Worm (Caenorhabditis elegans) whole organism, L1 larva: ENCODE measurements around the gene lgc-48.

Source experiments
- F16B12.6 ChIP-seq: fragments of 150-350 bp; optimal IDR thresholded peaks from 2 replicates; lab custom pipeline; 2014; ENCODE audit warnings: missing biosample characterization, missing genetic modification characterization
- Y116A8C.19 ChIP-seq: sonication (generic microtip); optimal IDR thresholded peaks from 2 replicates; lab custom pipeline; 2016; ENCODE audit warnings: missing compliant biosample characterization, missing genetic modification characterization, borderline replicate concordance
- aly-2 ChIP-seq: fragments of 150-350 bp; optimal IDR thresholded peaks from 2 replicates; lab custom pipeline; 2014; ENCODE audit warnings: missing biosample characterization, missing genetic modification characterization
- blmp-1 ChIP-seq: fragments of 150-350 bp; optimal IDR thresholded peaks from 2 replicates; lab custom pipeline; 2014; ENCODE audit warnings: missing biosample characterization, missing genetic modification characterization
- ces-1 ChIP-seq: fragments of 150-350 bp; optimal IDR thresholded peaks from 2 replicates; lab custom pipeline; 2014; ENCODE audit warnings: missing biosample characterization, missing genetic modification reagents, missing genetic modification characterization
- dsc-1 ChIP-seq: sonication (generic microtip); optimal IDR thresholded peaks from 2 replicates; lab custom pipeline; 2016; ENCODE audit warnings: mild to moderate bottlenecking, missing genetic modification characterization, missing compliant biosample characterization
- egl-13 ChIP-seq: sonication (generic microtip); optimal IDR thresholded peaks from 2 replicates; lab custom pipeline; 2016; ENCODE audit warnings: missing genotype, missing genetic modification reagents, missing genetic modification characterization, missing compliant biosample characterization
- ets-5 ChIP-seq: fragments of 200-800 bp; sonication (Bioruptor generic); IDR thresholded peaks from 2 replicates; pipeline ENCODE4 v1.3.6; 2022; ENCODE audit warnings: missing genetic modification characterization, missing compliant biosample characterization
- fkh-10 ChIP-seq: sonication (generic microtip); optimal IDR thresholded peaks from 2 replicates; lab custom pipeline; 2017; ENCODE audit warnings: missing biosample characterization, missing genetic modification reagents, missing genetic modification characterization
- fkh-4 ChIP-seq: sonication (generic microtip); optimal IDR thresholded peaks from 2 replicates; lab custom pipeline; 2016; ENCODE audit warnings: missing compliant biosample characterization, missing genetic modification characterization, borderline replicate concordance
- fos-1 ChIP-seq: fragments of 150-350 bp; optimal IDR thresholded peaks from 2 replicates; lab custom pipeline; 2014; ENCODE audit warnings: missing biosample characterization, missing genetic modification characterization
- grh-1 ChIP-seq: fragments of 200-800 bp; sonication (Bioruptor generic); IDR thresholded peaks from 2 replicates; pipeline ENCODE4 v1.3.6; 2022; ENCODE audit warnings: missing genetic modification reagents, missing genetic modification characterization, missing compliant biosample characterization
- hlh-17 ChIP-seq: fragments of 200-800 bp; sonication (Bioruptor generic); optimal IDR thresholded peaks from 2 replicates; lab custom pipeline; 2018; ENCODE audit warnings: missing genetic modification characterization, mild to moderate bottlenecking, missing compliant biosample characterization, moderate library complexity, borderline replicate concordance
- hpl-2 ChIP-seq: fragments of 150-350 bp; optimal IDR thresholded peaks from 2 replicates; lab custom pipeline; 2014; ENCODE audit warnings: missing biosample characterization, missing genetic modification reagents, missing genetic modification characterization
- irx-1 ChIP-seq: sonication (generic microtip); optimal IDR thresholded peaks from 2 replicates; lab custom pipeline; 2016; ENCODE audit warnings: missing genetic modification characterization, missing compliant biosample characterization
- jun-1 ChIP-seq: fragments of 150-350 bp; optimal IDR thresholded peaks from 2 replicates; lab custom pipeline; 2014; ENCODE audit warnings: missing biosample characterization, missing genetic modification reagents, missing genetic modification characterization
- lin-13 ChIP-seq: fragments of 150-350 bp; optimal IDR thresholded peaks from 2 replicates; lab custom pipeline; 2014; ENCODE audit warnings: missing biosample characterization, missing genetic modification reagents, missing genetic modification characterization
- lin-14 ChIP-seq: fragments of 200-800 bp; sonication (Bioruptor generic); optimal IDR thresholded peaks from 2 replicates; lab custom pipeline; 2018; ENCODE audit warnings: mild to moderate bottlenecking, missing genetic modification characterization, moderate library complexity, missing compliant biosample characterization
- lin-35 ChIP-seq, 2 experiments: fragments of 150-350 bp; optimal IDR thresholded peaks; 2 replicates each; lab custom pipeline; 2014; ENCODE audit warnings: missing biosample characterization in 2 of 2, missing genetic modification characterization in 2 of 2, missing genetic modification reagents in 2 of 2
- lin-39 ChIP-seq: fragments of 150-350 bp; optimal IDR thresholded peaks from 2 replicates; lab custom pipeline; 2014; ENCODE audit warnings: missing biosample characterization, missing genetic modification reagents, missing genetic modification characterization
- lsy-2 ChIP-seq, 2 experiments: fragments of 150-350 bp; optimal IDR thresholded peaks; 2 replicates each; lab custom pipeline; 2014; ENCODE audit warnings: missing biosample characterization in 2 of 2, missing genetic modification characterization in 2 of 2
- mdl-1 ChIP-seq, 2 experiments: fragments of 150-350 bp; optimal IDR thresholded peaks; 2 replicates each; lab custom pipeline; 2014 to 2017; ENCODE audit warnings: missing biosample characterization in 2 of 2, missing genetic modification characterization in 2 of 2, inconsistent platforms in 1 of 2
- mef-2 ChIP-seq: fragments of 150-350 bp; optimal IDR thresholded peaks from 2 replicates; lab custom pipeline; 2014; ENCODE audit warnings: missing biosample characterization, missing genetic modification characterization
- mep-1 ChIP-seq: fragments of 150-350 bp; optimal IDR thresholded peaks from 2 replicates; lab custom pipeline; 2014; ENCODE audit warnings: missing biosample characterization, missing genetic modification characterization
- nhr-11 ChIP-seq: fragments of 150-350 bp; optimal IDR thresholded peaks from 2 replicates; lab custom pipeline; 2014; ENCODE audit warnings: missing biosample characterization, missing genetic modification characterization
- nhr-12 ChIP-seq: sonication (generic microtip); optimal IDR thresholded peaks from 2 replicates; lab custom pipeline; 2017; ENCODE audit warnings: missing biosample characterization, missing genetic modification characterization
- nhr-71 ChIP-seq: sonication (generic microtip); optimal IDR thresholded peaks from 2 replicates; lab custom pipeline; 2016; ENCODE audit warnings: mild to moderate bottlenecking, missing genetic modification characterization, moderate library complexity, missing compliant biosample characterization
- nhr-76 ChIP-seq: sonication (generic microtip); optimal IDR thresholded peaks from 2 replicates; lab custom pipeline; 2017; ENCODE audit warnings: missing biosample characterization, missing genetic modification characterization
- pax-3 ChIP-seq: fragments of 200-800 bp; sonication (Bioruptor generic); optimal IDR thresholded peaks from 2 replicates; lab custom pipeline; 2018; ENCODE audit warnings: mild to moderate bottlenecking, missing genetic modification characterization, moderate library complexity, missing compliant biosample characterization
- pqm-1 ChIP-seq: sonication (generic microtip); optimal IDR thresholded peaks from 3 replicates; lab custom pipeline; 2017; ENCODE audit warnings: missing biosample characterization, missing genetic modification characterization
- rnt-1 ChIP-seq: sonication (generic microtip); optimal IDR thresholded peaks from 2 replicates; lab custom pipeline; 2016; ENCODE audit warnings: mild to moderate bottlenecking, missing genetic modification characterization, moderate library complexity, missing compliant biosample characterization
- skn-1 ChIP-seq: fragments of 150-350 bp; optimal IDR thresholded peaks from 2 replicates; lab custom pipeline; 2014; ENCODE audit warnings: missing biosample characterization, missing genetic modification characterization
- snu-23 ChIP-seq: sonication (generic microtip); optimal IDR thresholded peaks from 2 replicates; lab custom pipeline; 2016; ENCODE audit warnings: missing genetic modification characterization, missing compliant biosample characterization
- sox-4 ChIP-seq: sonication (generic microtip); optimal IDR thresholded peaks from 2 replicates; lab custom pipeline; 2016; ENCODE audit warnings: missing genetic modification characterization, missing compliant biosample characterization
- sup-37 ChIP-seq: fragments of 200-800 bp; sonication (Bioruptor generic); optimal IDR thresholded peaks from 2 replicates; lab custom pipeline; 2018; ENCODE audit warnings: mild to moderate bottlenecking, missing genetic modification characterization, missing compliant biosample characterization
- swsn-7 ChIP-seq: sonication (generic microtip); optimal IDR thresholded peaks from 2 replicates; lab custom pipeline; 2016; ENCODE audit warnings: missing genetic modification characterization, missing compliant biosample characterization
- unc-130 ChIP-seq: fragments of 150-350 bp; optimal IDR thresholded peaks from 2 replicates; lab custom pipeline; 2017; ENCODE audit warnings: missing biosample characterization, missing genetic modification characterization, inconsistent platforms
- unc-30 ChIP-seq: sonication (generic microtip); optimal IDR thresholded peaks from 2 replicates; lab custom pipeline; 2017; ENCODE audit warnings: missing biosample characterization, missing genetic modification characterization
- unc-62 ChIP-seq: fragments of 150-350 bp; optimal IDR thresholded peaks from 2 replicates; lab custom pipeline; 2014; ENCODE audit warnings: missing biosample characterization, missing genetic modification reagents, missing genetic modification characterization
- unc-86 ChIP-seq: sonication (generic microtip); optimal IDR thresholded peaks from 2 replicates; lab custom pipeline; 2016; ENCODE audit warnings: missing genetic modification characterization, missing compliant biosample characterization
- vab-15 ChIP-seq: sonication (generic microtip); optimal IDR thresholded peaks from 2 replicates; lab custom pipeline; 2017; ENCODE audit warnings: missing genotype, mild to moderate bottlenecking, missing genetic modification characterization, missing compliant biosample characterization

Gene lgc-48

ce11 chrV:13334447-13334846 lies 5.6 kb upstream of the lgc-48 start (continued):
- peak; percentile 19 for TF ChIP-seq nhr-71
- no peak for TF ChIP-seq skn-1 (tag; lab: Kevin White, UChicago)
- TF ChIP-seq hlh-17 (GFP tag; lab: Kevin White, UChicago), result no peak
- TF ChIP-seq pax-3 (tag; lab: Kevin White, UChicago), result no peak
- TF ChIP-seq jun-1 (tag; lab: Kevin White, UChicago), result no peak
- no peak for TF ChIP-seq unc-30 (tag; lab: Kevin White, UChicago)
- peak in 1 of 2 experiments; percentile 4 for TF ChIP-seq lin-35 (GFP tag; optimal IDR thresholded peaks at IDR 0.05; lab: Kevin White, UChicago)
- TF ChIP-seq rnt-1 (tag; lab: Kevin White, UChicago), result peak; percentile 7
- TF ChIP-seq mef-2 (tag; lab: Kevin White, UChicago), result no peak
- no peak for TF ChIP-seq sox-4 (tag; lab: Kevin White, UChicago)
- no peak for TF ChIP-seq ces-1
- no peak for TF ChIP-seq egl-13 (tag; lab: Kevin White, UChicago)
- TF ChIP-seq fkh-4 (tag; lab: Kevin White, UChicago), result no peak
- TF ChIP-seq snu-23 (GFP tag; lab: Kevin White, UChicago), result no peak
- peak; percentile 3 for TF ChIP-seq lin-14
- TF ChIP-seq nhr-76 (tag; lab: Kevin White, UChicago), result no peak
- no peak for TF ChIP-seq lin-39 (tag; lab: Kevin White, UChicago)
- no peak for TF ChIP-seq aly-2 (tag; lab: Kevin White, UChicago)
- TF ChIP-seq mdl-1 (tag; optimal IDR thresholded peaks at IDR 0.05; lab: Kevin White, UChicago), result peak in 1 of 2 experiments; percentile 11
- TF ChIP-seq grh-1 (GFP tag; lab: Robert Waterston, UW), result no peak
- no peak for TF ChIP-seq unc-130 (tag; lab: Kevin White, UChicago)
- TF ChIP-seq, all 84 proteins: peak for 8

- TF ChIP-seq blmp-1 (tag; lab: Kevin White, UChicago) (peak; percentile 21), hpl-2 (GFP tag; lab: Kevin White, UChicago) (no peak), mep-1 (tag; lab: Kevin White, UChicago) (peak; percentile 26), pqm-1 (tag; lab: Kevin White, UChicago) (no peak), sup-37 (GFP tag; lab: Kevin White, UChicago) (no peak), unc-62 (GFP tag; lab: Kevin White, UChicago) (no peak)
Measured at ce11 chrV:13335883-13336419, 4.1 kb upstream of the lgc-48 start, which contains the start of gene C50B6.9. Gene C50B6.9, plus strand, starts transcription at chrV:13336369.

ce11 chrV:13338037-13338436 lies 2.0 kb upstream of the lgc-48 start:
- TF ChIP-seq lsy-2 (tag; optimal IDR thresholded peaks at IDR 0.05; lab: Kevin White, UChicago) (no peak), nhr-12 (tag; lab: Kevin White, UChicago) (no peak), unc-86 (no peak), fos-1 (tag; lab: Kevin White, UChicago) (no peak), vab-15 (tag; lab: Kevin White, UChicago) (no peak), dsc-1 (no peak), unc-130 (tag; lab: Kevin White, UChicago) (no peak), lin-13 (GFP tag; lab: Kevin White, UChicago) (no peak), pqm-1 (tag; lab: Kevin White, UChicago) (no peak), nhr-11 (no peak), Y116A8C.19 (no peak), fkh-4 (tag; lab: Kevin White, UChicago) (no peak), swsn-7 (tag; lab: Kevin White, UChicago) (no peak), hpl-2 (GFP tag; lab: Kevin White, UChicago) (no peak), ets-5 (no peak), fkh-10 (no peak), F16B12.6 (no peak), irx-1 (no peak)
- TF ChIP-seq, all 84 proteins: peak for 0
